Worm (Caenorhabditis elegans): ENCODE data around the gene F09B12.5.

DNA sequence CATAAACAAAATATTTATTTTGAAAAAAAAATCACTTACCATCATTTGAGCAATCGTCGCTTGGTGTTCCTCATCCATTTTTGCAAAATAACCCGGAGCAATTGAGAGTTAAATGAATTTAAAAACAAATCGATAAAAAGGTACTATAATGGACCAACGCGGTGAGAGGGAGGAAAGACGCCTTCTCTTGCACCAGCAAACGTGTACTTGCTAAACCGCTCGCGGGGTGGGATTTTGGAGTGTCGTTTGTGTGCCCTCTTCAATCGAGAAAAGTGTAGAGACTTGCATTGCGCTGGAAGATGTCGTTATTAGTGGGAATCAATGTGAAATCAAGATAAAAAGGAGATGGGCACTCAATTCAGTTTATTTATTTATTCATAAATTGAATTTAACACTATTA, 700 bp upstream of the F09B12.5 start, which contains the start of gene H40L08.1:
- TF ChIP-seq dao-5 (tag; optimal IDR thresholded peaks at IDR 0.05), result no peak
- TF ChIP-seq him-1 (tag; optimal IDR thresholded peaks at IDR 0.05), result no peak
